Worm (Caenorhabditis elegans) whole organism, late embryonic: ENCODE data around the gene ZK354.7.

Experiments
- fkh-10 ChIP-seq: fragments of 150-350 bp; optimal IDR thresholded peaks from 2 replicates; lab custom pipeline; 2014; ENCODE audit warnings: missing biosample characterization, missing genetic modification reagents, missing genetic modification characterization
- mec-3 ChIP-seq: sonication (generic microtip); optimal IDR thresholded peaks from 2 replicates; lab custom pipeline; 2016; ENCODE audit warnings: borderline replicate concordance, missing genetic modification characterization, missing compliant biosample characterization
- pax-1 ChIP-seq: fragments of 150-350 bp; optimal IDR thresholded peaks from 2 replicates; lab custom pipeline; 2014; ENCODE audit warnings: missing biosample characterization, missing genetic modification characterization
- sox-4 ChIP-seq: sonication (generic microtip); optimal IDR thresholded peaks from 2 replicates; lab custom pipeline; 2017; ENCODE audit warnings: mild to moderate bottlenecking, missing genetic modification characterization, inconsistent platforms, missing compliant biosample characterization

DNA sequence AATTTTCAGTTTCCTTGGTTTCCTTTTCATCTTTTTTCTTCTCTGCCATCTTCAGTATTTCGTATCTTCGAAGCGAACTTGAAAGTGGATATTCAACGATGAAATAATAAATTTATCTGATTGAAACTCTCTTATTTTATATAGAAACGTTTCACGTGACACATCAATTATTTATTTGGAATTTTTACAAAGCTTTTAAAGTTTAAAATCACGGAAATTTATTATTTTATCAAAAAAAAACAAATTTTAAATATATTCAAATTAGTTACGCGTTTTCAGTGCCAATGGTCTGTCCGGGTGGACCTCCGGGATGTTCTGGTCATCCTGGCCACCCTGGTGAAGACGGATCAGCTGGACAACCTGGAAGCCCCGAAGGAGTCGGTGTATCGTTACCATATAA lies at the start of gene ZK354.7:
- TF ChIP-seq fkh-10: no peak
- TF ChIP-seq sox-4 (tag; lab: Kevin White, UChicago): no peak
- TF ChIP-seq pax-1 (tag; lab: Kevin White, UChicago): no peak
- no peak for TF ChIP-seq mec-3 (tag; lab: Kevin White, UChicago)
